Fruit fly (Drosophila melanogaster) whole organism, embryonic: Measurements from ENCODE around the gene H2.0.

Experiments
- Aef1 ChIP-seq: fragments of 200-800 bp; sonication (Bioruptor generic); IDR thresholded peaks from 3 replicates; pipeline ENCODE4 v1.3.6; 2022; ENCODE audit warnings: missing biosample characterization, missing genetic modification characterization
- Atf-2 ChIP-seq: fragments of 200-800 bp; sonication (Bioruptor generic); optimal IDR thresholded peaks from 2 replicates; lab custom pipeline; 2016; ENCODE audit warnings: missing biosample characterization, missing genetic modification characterization
- CG10274 ChIP-seq: fragments of 200-800 bp; sonication (Bioruptor generic); optimal IDR thresholded peaks from 3 replicates; lab custom pipeline; 2017; ENCODE audit warnings: missing biosample characterization, mild to moderate bottlenecking, missing genetic modification characterization
- CG10543 ChIP-seq: fragments of 200-800 bp; sonication (Bioruptor generic); optimal IDR thresholded peaks from 3 replicates; lab custom pipeline; 2017; ENCODE audit warnings: missing biosample characterization, mild to moderate bottlenecking, missing genetic modification characterization, moderate library complexity
- CG11093 ChIP-seq: fragments of 200-800 bp; sonication (Bioruptor generic); IDR thresholded peaks from 3 replicates; pipeline ENCODE4 v1.3.6; 2022; ENCODE audit warnings: missing biosample characterization, missing genetic modification characterization
- CG11723 ChIP-seq: fragments of 200-800 bp; sonication (Bioruptor generic); optimal IDR thresholded peaks from 2 replicates; lab custom pipeline; 2017; ENCODE audit warnings: missing biosample characterization, mild to moderate bottlenecking, missing genetic modification characterization
- CG13296 ChIP-seq: fragments of 200-800 bp; sonication (Bioruptor generic); optimal IDR thresholded peaks from 3 replicates; lab custom pipeline; 2018; ENCODE audit warnings: missing biosample characterization, mild to moderate bottlenecking, missing genetic modification characterization
- CG17385 ChIP-seq: fragments of 200-800 bp; sonication (Bioruptor generic); optimal IDR thresholded peaks from 3 replicates; lab custom pipeline; 2018; ENCODE audit warnings: missing biosample characterization, mild to moderate bottlenecking, missing genetic modification characterization
- CG17612 ChIP-seq: fragments of 200-800 bp; sonication (Bioruptor generic); IDR thresholded peaks from 2 replicates; pipeline ENCODE4 v1.3.6; 2022; ENCODE audit warnings: missing biosample characterization, missing genetic modification characterization
- CG2120 ChIP-seq: fragments of 200-800 bp; sonication (Bioruptor generic); optimal IDR thresholded peaks from 3 replicates; lab custom pipeline; 2016; ENCODE audit warnings: missing biosample characterization, missing genetic modification characterization
- CG2202 ChIP-seq: fragments of 200-800 bp; sonication (Bioruptor generic); optimal IDR thresholded peaks from 2 replicates; lab custom pipeline; 2018; ENCODE audit warnings: missing biosample characterization, mild to moderate bottlenecking, missing genetic modification characterization
- CG32767 ChIP-seq: fragments of 200-800 bp; sonication (Bioruptor generic); IDR thresholded peaks from 2 replicates; pipeline ENCODE4 v1.3.6; 2022; ENCODE audit warnings: missing biosample characterization, missing genetic modification characterization
- CG3407 ChIP-seq: fragments of 200-800 bp; sonication (Bioruptor generic); optimal IDR thresholded peaks from 2 replicates; lab custom pipeline; 2018; ENCODE audit warnings: missing biosample characterization, mild to moderate bottlenecking, missing genetic modification characterization
- CG34224 ChIP-seq: fragments of 200-800 bp; sonication (Bioruptor generic); IDR thresholded peaks from 3 replicates; pipeline ENCODE4 v1.3.6; 2022; ENCODE audit warnings: missing biosample characterization, missing genetic modification characterization; ENCODE audit not compliant: partially characterized antibody
- CG5180 ChIP-seq: fragments of 200-800 bp; sonication (Bioruptor generic); optimal IDR thresholded peaks from 3 replicates; lab custom pipeline; 2017; ENCODE audit warnings: missing biosample characterization, missing genetic modification characterization, mild to moderate bottlenecking, moderate library complexity, missing genetic modification reagents
- CG6254 ChIP-seq: fragments of 200-800 bp; sonication (Bioruptor generic); optimal IDR thresholded peaks from 3 replicates; lab custom pipeline; 2017; ENCODE audit warnings: mild to moderate bottlenecking, missing biosample characterization, missing genetic modification reagents, missing genetic modification characterization
- CG7271 ChIP-seq: fragments of 200-800 bp; sonication (Bioruptor generic); optimal IDR thresholded peaks from 2 replicates; lab custom pipeline; 2018; ENCODE audit warnings: missing biosample characterization, mild to moderate bottlenecking, missing genetic modification characterization, moderate library complexity
- CG8478 ChIP-seq: fragments of >200 bp; optimal IDR thresholded peaks from 2 replicates; lab custom pipeline; 2018
- CG8924 ChIP-seq: fragments of 200-800 bp; optimal IDR thresholded peaks from 3 replicates; lab custom pipeline; 2019; ENCODE audit warnings: missing biosample characterization, mild to moderate bottlenecking, missing genetic modification characterization, moderate library complexity
- CG9437 ChIP-seq: fragments of 200-800 bp; sonication (Bioruptor generic); optimal IDR thresholded peaks from 2 replicates; lab custom pipeline; 2018; ENCODE audit warnings: missing biosample characterization, mild to moderate bottlenecking, missing genetic modification characterization
- Camta ChIP-seq: fragments of 200-800 bp; sonication (Bioruptor generic); optimal IDR thresholded peaks from 2 replicates; lab custom pipeline; 2016; ENCODE audit warnings: missing biosample characterization, missing genetic modification characterization
- Dbx ChIP-seq: fragments of 200-800 bp; sonication (Bioruptor generic); IDR thresholded peaks from 3 replicates; pipeline ENCODE4 v1.3.6; 2022; ENCODE audit warnings: missing biosample characterization, missing genetic modification characterization
- Dref ChIP-seq: fragments of 200-800 bp; sonication (Bioruptor generic); IDR thresholded peaks from 2 replicates; pipeline ENCODE4 v1.3.6; 2022; ENCODE audit warnings: missing biosample characterization, missing genetic modification characterization
- Ets97D ChIP-seq: fragments of 200-800 bp; sonication (Bioruptor generic); optimal IDR thresholded peaks from 3 replicates; lab custom pipeline; 2016; ENCODE audit warnings: missing biosample characterization, missing genetic modification characterization
- Hey ChIP-seq: fragments of 200-800 bp; sonication (Bioruptor generic); optimal IDR thresholded peaks from 3 replicates; lab custom pipeline; 2018; ENCODE audit warnings: missing biosample characterization, mild to moderate bottlenecking, missing genetic modification characterization
- Lpt ChIP-seq: fragments of >200 bp; optimal IDR thresholded peaks from 2 replicates; lab custom pipeline; 2018; ENCODE audit warnings: missing biosample characterization, missing genetic modification characterization
- Med ChIP-seq: fragments of 200-800 bp; sonication (Bioruptor generic); peaks from one replicate; lab custom pipeline; 2016; ENCODE audit warnings: missing biosample characterization, missing genetic modification characterization, mild to moderate bottlenecking, inconsistent platforms, moderate library complexity
- Meics ChIP-seq: fragments of 200-800 bp; sonication (Bioruptor generic); optimal IDR thresholded peaks from 2 replicates; lab custom pipeline; 2017; ENCODE audit warnings: missing biosample characterization, mild to moderate bottlenecking, missing genetic modification characterization
- Myb ChIP-seq: fragments of 200-800 bp; sonication (Bioruptor generic); optimal IDR thresholded peaks from 2 replicates; lab custom pipeline; 2016; ENCODE audit warnings: missing biosample characterization, missing genetic modification characterization
- NFAT ChIP-seq: fragments of 200-800 bp; sonication (Bioruptor generic); IDR thresholded peaks from 2 replicates; pipeline ENCODE4 v1.3.6; 2022; ENCODE audit warnings: missing biosample characterization, missing genetic modification characterization
- Stat92E ChIP-seq, 3 experiments: fragments of >200 bp in 2 of 3; fragments of 200-800 bp in 1 of 3; sonication (Bioruptor generic) in 1 of 3; optimal IDR thresholded peaks; 2 replicates each; lab custom pipeline; 2017 to 2019; ENCODE audit warnings: missing biosample characterization in 3 of 3, missing genetic modification characterization in 3 of 3, mild to moderate bottlenecking in 1 of 3, moderate library complexity in 1 of 3
- Xbp1 ChIP-seq: fragments of 200-800 bp; sonication (Bioruptor generic); optimal IDR thresholded peaks from 3 replicates; lab custom pipeline; 2016; ENCODE audit warnings: missing biosample characterization, mild to moderate bottlenecking, missing genetic modification characterization
- ab ChIP-seq: fragments of 200-800 bp; sonication (Bioruptor generic); optimal IDR thresholded peaks from 2 replicates; lab custom pipeline; 2016; ENCODE audit warnings: missing biosample characterization, missing genetic modification characterization
- amos ChIP-seq: fragments of 200-800 bp; sonication (Bioruptor generic); IDR thresholded peaks from 2 replicates; pipeline ENCODE4 v1.3.6; 2022; ENCODE audit warnings: missing biosample characterization, missing genetic modification characterization; ENCODE audit not compliant: partially characterized antibody
- bab2 ChIP-seq: fragments of 200-800 bp; sonication (Bioruptor generic); optimal IDR thresholded peaks from 2 replicates; lab custom pipeline; 2016; ENCODE audit warnings: missing biosample characterization, missing genetic modification characterization
- chn ChIP-seq: fragments of 200-800 bp; sonication (Bioruptor generic); optimal IDR thresholded peaks from 2 replicates; lab custom pipeline; 2016; ENCODE audit warnings: missing biosample characterization, missing genetic modification characterization
- corto ChIP-seq: fragments of 200-800 bp; sonication (Bioruptor generic); optimal IDR thresholded peaks from 2 replicates; lab custom pipeline; 2016; ENCODE audit warnings: missing biosample characterization, mild to moderate bottlenecking, missing genetic modification characterization, moderate library complexity
- dpn ChIP-seq, 2 experiments: fragments of 200-800 bp; sonication (Bioruptor generic); optimal IDR thresholded peaks; 3 replicates each; lab custom pipeline; 2016; ENCODE audit warnings: missing biosample characterization in 2 of 2, missing genetic modification characterization in 2 of 2
- emc ChIP-seq: fragments of 200-800 bp; sonication (Bioruptor generic); optimal IDR thresholded peaks from 2 replicates; lab custom pipeline; 2016; ENCODE audit warnings: missing biosample characterization, missing genetic modification characterization
- eve ChIP-seq, 2 experiments: fragments of >200 bp; optimal IDR thresholded peaks; 2 replicates each; lab custom pipeline; 2017; ENCODE audit warnings: missing biosample characterization in 2 of 2, missing genetic modification characterization in 2 of 2
- eyg ChIP-seq: fragments of 200-800 bp; sonication (Bioruptor generic); optimal IDR thresholded peaks from 3 replicates; lab custom pipeline; 2016; ENCODE audit warnings: missing biosample characterization, missing genetic modification characterization
- fd102C ChIP-seq: fragments of 200-800 bp; sonication (Bioruptor generic); optimal IDR thresholded peaks from 2 replicates; lab custom pipeline; 2018; ENCODE audit warnings: missing biosample characterization, mild to moderate bottlenecking, missing genetic modification characterization, moderate library complexity
- gcm ChIP-seq: fragments of 200-800 bp; sonication (Bioruptor generic); optimal IDR thresholded peaks from 2 replicates; lab custom pipeline; 2019; ENCODE audit warnings: missing biosample characterization, mild to moderate bottlenecking, missing genetic modification characterization, moderate library complexity
- gsb-n ChIP-seq: fragments of 200-800 bp; sonication (Bioruptor generic); optimal IDR thresholded peaks from 3 replicates; lab custom pipeline; 2018; ENCODE audit warnings: missing biosample characterization, mild to moderate bottlenecking, missing genetic modification characterization
- nom ChIP-seq: fragments of 200-800 bp; sonication (Bioruptor generic); optimal IDR thresholded peaks from 2 replicates; lab custom pipeline; 2017; ENCODE audit warnings: missing biosample characterization, missing genetic modification characterization, mild to moderate bottlenecking, moderate library complexity, missing genetic modification reagents
- pnt ChIP-seq: fragments of 200-800 bp; sonication (Bioruptor generic); optimal IDR thresholded peaks from 3 replicates; lab custom pipeline; 2016; ENCODE audit warnings: missing biosample characterization, missing genetic modification characterization
- repo ChIP-seq: fragments of 200-800 bp; sonication (Bioruptor generic); optimal IDR thresholded peaks from 2 replicates; lab custom pipeline; 2016; ENCODE audit warnings: missing biosample characterization, missing genetic modification characterization
- rib ChIP-seq: fragments of 200-800 bp; sonication (Bioruptor generic); IDR thresholded peaks from 2 replicates; pipeline ENCODE4 v1.3.6; 2022; ENCODE audit warnings: missing biosample characterization, missing genetic modification characterization
- shn ChIP-seq: fragments of 200-800 bp; sonication (Bioruptor generic); optimal IDR thresholded peaks from 3 replicates; lab custom pipeline; 2016; ENCODE audit warnings: missing biosample characterization, missing genetic modification characterization
- stc ChIP-seq: fragments of 200-800 bp; sonication (Bioruptor generic); IDR thresholded peaks from 2 replicates; pipeline ENCODE4 v1.3.6; 2022; ENCODE audit warnings: missing biosample characterization, missing genetic modification characterization
- vfl ChIP-seq: fragments of 200-800 bp; sonication (Bioruptor generic); optimal IDR thresholded peaks from 2 replicates; lab custom pipeline; 2016; ENCODE audit warnings: missing biosample characterization, missing genetic modification characterization
- zf30C ChIP-seq: fragments of 200-800 bp; sonication (Bioruptor generic); optimal IDR thresholded peaks from 3 replicates; lab custom pipeline; 2018; ENCODE audit warnings: missing biosample characterization, mild to moderate bottlenecking, missing genetic modification characterization

The H2.0 gene

dm6 chr2L:5999247-5999646, 20.0 kb downstream of the H2.0 start, which contains the start of gene Kdm5 (continued):
- TF ChIP-seq CG5180 (GFP tag; lab: Kevin White, UChicago) = no peak
- no peak for TF ChIP-seq CG11723
- TF ChIP-seq Atf-2 = no peak
- TF ChIP-seq Ets97D (GFP tag; lab: Kevin White, UChicago) = peak; percentile 86
- no peak for TF ChIP-seq gsb-n
- peak in 1 of 3 experiments; percentile 4 for TF ChIP-seq Stat92E (GFP tag; optimal IDR thresholded peaks at IDR 0.05; lab: Kevin White, UChicago)
- TF ChIP-seq CG2120 (GFP tag; lab: Kevin White, UChicago) = peak; percentile 61
- peak; percentile 45 for TF ChIP-seq shn
- TF ChIP-seq CG10543 (GFP tag; lab: Kevin White, UChicago) = peak; percentile 78
- no peak for TF ChIP-seq CG17385 (GFP tag; lab: Kevin White, UChicago)
- TF ChIP-seq CG11093 (GFP tag; lab: Robert Waterston, UW) = no peak
- TF ChIP-seq eyg (GFP tag; lab: Kevin White, UChicago) = no peak
- TF ChIP-seq nom (GFP tag; lab: Kevin White, UChicago) = peak; percentile 11
- TF ChIP-seq CG34224 (GFP tag; lab: Robert Waterston, UW) = no peak
- TF ChIP-seq CG3407 (GFP tag; lab: Kevin White, UChicago) = no peak
- no peak for TF ChIP-seq stc
- no peak for TF ChIP-seq Aef1 (GFP tag; lab: Robert Waterston, UW)
- TF ChIP-seq gcm (GFP tag; lab: Kevin White, UChicago) = no peak
- TF ChIP-seq zf30C (GFP tag; lab: Kevin White, UChicago) = no peak
- TF ChIP-seq CG8924 (tag; lab: Kevin White, UChicago) = peak; percentile 7
- TF ChIP-seq CG13296 (GFP tag; lab: Kevin White, UChicago) = no peak
- no peak for TF ChIP-seq CG7271 (tag; lab: Kevin White, UChicago)
- TF ChIP-seq fd102C = no peak
- TF ChIP-seq Camta (GFP tag; lab: Kevin White, UChicago) = no peak
- no peak for TF ChIP-seq pnt (GFP tag; lab: Kevin White, UChicago)
- TF ChIP-seq CG2202 (tag; lab: Kevin White, UChicago) = no peak
- peak; percentile 58; the same call in 2 of the 3 replicates for TF ChIP-seq Dbx
- TF ChIP-seq dpn (GFP tag; optimal IDR thresholded peaks at IDR 0.05; lab: Kevin White, UChicago) = peak in 1 of 2 experiments; percentile 39
- TF ChIP-seq corto (GFP tag; lab: Kevin White, UChicago) = no peak
- no peak for TF ChIP-seq rib (GFP tag; lab: Robert Waterston, UW)
- TF ChIP-seq CG9437 (GFP tag; lab: Kevin White, UChicago) = no peak
- TF ChIP-seq CG8478 (lab: Kevin White, UChicago) = no peak
- no peak for TF ChIP-seq Lpt
- no peak for TF ChIP-seq ab
- no peak for TF ChIP-seq vfl (GFP tag; lab: Kevin White, UChicago)
- peak; percentile 28 for TF ChIP-seq chn (GFP tag; lab: Kevin White, UChicago)
- peak; percentile 50; the same call in 1 of the 2 replicates for TF ChIP-seq Dref (GFP tag; lab: Robert Waterston, UW)
- TF ChIP-seq Med (GFP tag; lab: Kevin White, UChicago) = peak; percentile 93
- TF ChIP-seq Myb (GFP tag; lab: Kevin White, UChicago) = peak; percentile 88
- peak; percentile 56 for TF ChIP-seq NFAT (GFP tag; lab: Robert Waterston, UW)
- no peak for TF ChIP-seq CG6254 (GFP tag; lab: Kevin White, UChicago)
- TF ChIP-seq CG17612 (GFP tag; lab: Robert Waterston, UW) = no peak
- TF ChIP-seq eve (GFP tag; optimal IDR thresholded peaks at IDR 0.05; lab: Kevin White, UChicago) = no peak
- peak; percentile 23 for TF ChIP-seq Xbp1 (GFP tag; lab: Kevin White, UChicago)
- no peak for TF ChIP-seq Hey (tag; lab: Kevin White, UChicago)
- TF ChIP-seq repo = peak; percentile 1
- TF ChIP-seq CG10274 = peak; percentile 65
- TF ChIP-seq CG32767 = no peak
- peak; percentile 39 for TF ChIP-seq Meics (GFP tag; lab: Kevin White, UChicago)
- TF ChIP-seq bab2 = no peak
- peak; percentile 34; the same call in 1 of the 2 replicates for TF ChIP-seq amos (GFP tag; lab: Robert Waterston, UW)
- TF ChIP-seq emc (GFP tag; lab: Kevin White, UChicago) = no peak
